Fruit fly (Drosophila melanogaster) whole organism, wandering third instar larva: ENCODE results near the gene chic.

Experiments
- Dfd ChIP-seq: fragments of >200 bp; optimal IDR thresholded peaks from 2 replicates; lab custom pipeline; 2017; ENCODE audit warnings: missing biosample characterization, missing genetic modification characterization
- N ChIP-seq: fragments of >200 bp; optimal IDR thresholded peaks from 2 replicates; lab custom pipeline; 2018; ENCODE audit warnings: missing biosample characterization, missing external identifiers, missing genetic modification characterization
- OdsH ChIP-seq: fragments of 200-800 bp; sonication (Bioruptor generic); optimal IDR thresholded peaks from 2 replicates; lab custom pipeline; 2016; ENCODE audit warnings: missing biosample characterization, mild to moderate bottlenecking, missing genetic modification characterization
- Vsx2 ChIP-seq: fragments of 200-300, 225-300 bp; sonication (Bioruptor generic); optimal IDR thresholded peaks from 2 replicates; lab custom pipeline; 2018; ENCODE audit warnings: missing biosample characterization, missing genetic modification characterization; ENCODE audit not compliant: partially characterized antibody
- fru ChIP-seq: fragments of 200-800 bp; sonication (Bioruptor generic); optimal IDR thresholded peaks from 3 replicates; lab custom pipeline; 2016; ENCODE audit warnings: missing biosample characterization, mild to moderate bottlenecking, missing genetic modification characterization
- h ChIP-seq: fragments of 200-800 bp; sonication (Bioruptor generic); optimal IDR thresholded peaks from 3 replicates; lab custom pipeline; 2016; ENCODE audit warnings: missing biosample characterization, mild to moderate bottlenecking, missing genetic modification characterization
- lola ChIP-seq: fragments of >200 bp; optimal IDR thresholded peaks from 2 replicates; lab custom pipeline; 2017; ENCODE audit warnings: missing biosample characterization, missing genetic modification characterization
- psq ChIP-seq: fragments of 200-800 bp; sonication (Bioruptor generic); optimal IDR thresholded peaks from 3 replicates; lab custom pipeline; 2017; ENCODE audit warnings: missing biosample characterization, mild to moderate bottlenecking, missing genetic modification characterization, moderate library complexity
- usp ChIP-seq: fragments of >200 bp; optimal IDR thresholded peaks from 2 replicates; lab custom pipeline; 2017; ENCODE audit warnings: missing biosample characterization, missing genetic modification characterization

DNA sequence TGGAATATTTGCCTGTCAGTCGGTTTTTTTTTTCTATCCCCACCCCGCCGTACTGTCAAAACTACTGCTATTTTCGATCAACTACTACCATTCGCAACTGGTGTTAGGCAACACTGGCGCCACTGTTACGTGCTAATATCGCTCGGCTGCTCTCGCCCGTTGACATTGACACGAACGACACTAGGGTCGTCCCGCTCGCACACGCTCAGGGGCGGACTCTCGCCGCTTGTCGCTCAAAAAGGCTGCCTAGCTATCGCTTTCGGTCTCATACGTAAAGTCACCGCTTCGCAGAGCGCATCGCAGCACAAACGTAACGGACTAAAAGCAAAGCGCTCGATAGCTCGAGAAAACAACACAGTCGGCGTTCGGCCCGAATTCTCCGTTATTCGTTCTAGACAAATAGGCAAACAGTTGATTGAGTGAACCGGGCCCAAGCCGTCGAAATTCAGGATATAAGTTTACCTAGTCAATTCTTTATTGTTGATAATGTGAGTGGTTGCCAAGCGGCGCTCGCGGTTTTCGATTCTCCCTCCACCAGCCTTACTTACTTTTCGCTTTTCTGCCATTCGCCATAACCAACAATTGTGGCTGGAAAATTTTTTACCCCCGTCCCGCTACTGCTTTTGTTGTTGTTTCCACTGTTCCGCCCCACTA lies 1.6 kb upstream of the chic start:
- no peak for TF ChIP-seq Vsx2 (GFP tag; lab: Kevin White, UChicago)
- TF ChIP-seq usp (GFP tag; lab: Kevin White, UChicago): no peak
- peak; percentile 32 for TF ChIP-seq psq
- no peak for TF ChIP-seq Dfd (GFP tag; lab: Kevin White, UChicago)
- peak; percentile 52 for TF ChIP-seq fru (GFP tag; lab: Kevin White, UChicago)
- TF ChIP-seq OdsH (GFP tag; lab: Kevin White, UChicago): peak; percentile 38
- TF ChIP-seq lola (GFP tag; lab: Kevin White, UChicago): no peak
- TF ChIP-seq N (GFP tag; lab: Kevin White, UChicago): no peak
- TF ChIP-seq h (GFP tag; lab: Kevin White, UChicago): peak; percentile 72
